Worm (Caenorhabditis elegans) whole organism, midembryonic: ENCODE measurements around the gene pri-1.

Source experiments
- T22C8.4 ChIP-seq: fragments of 200-800 bp; sonication (Bioruptor generic); IDR thresholded peaks from 2 replicates; pipeline ENCODE4 v1.3.6; 2022; ENCODE audit warnings: missing genetic modification characterization, missing compliant biosample characterization
- cog-1 ChIP-seq: sonication (generic microtip); optimal IDR thresholded peaks from 2 replicates; lab custom pipeline; 2016; ENCODE audit warnings: missing genetic modification characterization, missing compliant biosample characterization
- flt-1 ChIP-seq: fragments of 200-800 bp; sonication (Bioruptor generic); IDR thresholded peaks from 2 replicates; pipeline ENCODE4 v1.3.6; 2022; ENCODE audit warnings: missing genetic modification characterization, missing compliant biosample characterization
- klf-2 ChIP-seq: fragments of 200-800 bp; sonication (Bioruptor generic); conservative IDR thresholded peaks from 2 replicates; pipeline ENCODE4 v1.3.6; 2022; ENCODE audit warnings: missing genetic modification reagents, missing genetic modification characterization, missing compliant biosample characterization
- med-1 ChIP-seq: sonication (generic microtip); optimal IDR thresholded peaks from 2 replicates; lab custom pipeline; 2017; ENCODE audit warnings: missing genetic modification characterization, mild to moderate bottlenecking, missing compliant biosample characterization, antibody characterized with exemption, missing genetic modification reagents; ENCODE audit not compliant: insufficient read depth
- ref-1 ChIP-seq: fragments of 200-800 bp; sonication (Bioruptor generic); conservative IDR thresholded peaks from 2 replicates; pipeline ENCODE4 v1.3.6; 2022; ENCODE audit warnings: missing genetic modification reagents, missing genetic modification characterization, missing compliant biosample characterization
- tab-1 ChIP-seq: fragments of 200-800 bp; sonication (Bioruptor generic); IDR thresholded peaks from 2 replicates; pipeline ENCODE4 v1.3.6; 2022; ENCODE audit warnings: missing genetic modification characterization, missing compliant biosample characterization
- ztf-23 ChIP-seq: fragments of 200-800 bp; sonication (Bioruptor generic); IDR thresholded peaks from 2 replicates; pipeline ENCODE4 v1.3.6; 2022; ENCODE audit warnings: missing genetic modification reagents, missing genetic modification characterization, missing compliant biosample characterization
- ztf-29 ChIP-seq: fragments of 200-800 bp; sonication (Bioruptor generic); IDR thresholded peaks from 2 replicates; pipeline ENCODE4 v1.3.6; 2022; ENCODE audit warnings: missing genetic modification reagents, missing genetic modification characterization, missing compliant biosample characterization

The pri-1 gene

ce11 chrIII:9598168-9598567 lies 15.9 kb downstream of the pri-1 start, which contains the start of gene F58A4.1:
Gene F58A4.1 (plus strand): TSS chrIII:9598468.
- no peak for TF ChIP-seq ref-1 (GFP tag; lab: Robert Waterston, UW)
- no peak for TF ChIP-seq med-1

DNA sequence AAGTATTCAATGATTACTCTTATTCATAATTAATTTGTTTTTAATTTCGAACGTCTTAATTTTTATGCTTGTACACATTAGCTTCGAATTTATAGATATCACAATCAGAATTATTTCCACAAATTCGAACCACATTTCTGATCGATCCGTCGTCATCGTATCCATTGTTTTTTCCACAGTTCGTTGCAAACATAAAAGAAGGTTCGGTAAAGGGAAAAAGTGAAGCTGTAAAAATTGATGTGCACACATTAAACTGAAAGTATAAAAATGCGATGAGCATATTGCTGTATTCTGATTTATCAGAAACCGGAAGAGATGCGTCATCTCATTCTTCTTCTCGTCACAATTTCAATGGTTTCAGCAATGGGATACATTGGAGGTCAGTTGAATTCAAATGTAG lies 17.0 kb downstream of the pri-1 start, which contains the start of gene C48B4.12:
C48B4.12 (plus strand) TSS at position 301 of the 400 bp plus-strand sequence.
- TF ChIP-seq ref-1 (GFP tag; lab: Robert Waterston, UW) = no peak
- TF ChIP-seq T22C8.4 (GFP tag; lab: Robert Waterston, UW) = no peak
- no peak for TF ChIP-seq ztf-29 (GFP tag; lab: Robert Waterston, UW)
- TF ChIP-seq flt-1 (GFP tag; lab: Robert Waterston, UW) = no peak

ce11 chrIII:9595563-9595962 lies 18.5 kb downstream of the pri-1 start, which contains the start of gene rom-2:
Gene rom-2 (minus strand): TSS chrIII:9595663.
- no peak for TF ChIP-seq tab-1 (GFP tag; lab: Robert Waterston, UW)
- no peak for TF ChIP-seq ref-1 (GFP tag; lab: Robert Waterston, UW)
- TF ChIP-seq med-1 = no peak
- no peak for TF ChIP-seq ztf-23 (GFP tag; lab: Robert Waterston, UW)

DNA sequence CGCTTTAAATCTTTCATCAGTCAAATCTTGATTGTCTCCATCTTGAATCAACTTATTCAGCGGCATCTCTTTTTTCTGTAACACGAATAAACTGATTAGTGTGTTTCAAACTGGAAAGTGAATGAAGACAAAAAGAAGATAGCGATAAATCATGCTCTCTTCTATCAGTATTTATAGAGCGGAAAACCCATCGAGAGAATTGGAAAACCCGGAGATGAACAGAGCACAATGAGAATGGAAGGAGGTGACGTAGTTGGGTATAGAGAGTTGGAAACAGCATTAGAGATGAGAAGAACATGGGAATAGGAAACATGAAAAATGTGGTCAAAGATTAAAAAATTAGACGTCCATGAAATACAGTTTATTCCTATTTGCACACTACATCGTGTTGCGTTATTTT lies 22.0 kb downstream of the pri-1 start, which contains the start of gene acox-1.5:
acox-1.5 (minus strand) TSS at position 75 of the 400 bp plus-strand sequence.
- TF ChIP-seq ref-1 (GFP tag; lab: Robert Waterston, UW) (no peak), klf-2 (GFP tag; lab: Robert Waterston, UW) (no peak), ztf-23 (GFP tag; lab: Robert Waterston, UW) (no peak), T22C8.4 (GFP tag; lab: Robert Waterston, UW) (no peak), med-1 (no peak), flt-1 (GFP tag; lab: Robert Waterston, UW) (no peak), ztf-29 (GFP tag; lab: Robert Waterston, UW) (no peak), cog-1 (no peak), tab-1 (GFP tag; lab: Robert Waterston, UW) (no peak)

DNA sequence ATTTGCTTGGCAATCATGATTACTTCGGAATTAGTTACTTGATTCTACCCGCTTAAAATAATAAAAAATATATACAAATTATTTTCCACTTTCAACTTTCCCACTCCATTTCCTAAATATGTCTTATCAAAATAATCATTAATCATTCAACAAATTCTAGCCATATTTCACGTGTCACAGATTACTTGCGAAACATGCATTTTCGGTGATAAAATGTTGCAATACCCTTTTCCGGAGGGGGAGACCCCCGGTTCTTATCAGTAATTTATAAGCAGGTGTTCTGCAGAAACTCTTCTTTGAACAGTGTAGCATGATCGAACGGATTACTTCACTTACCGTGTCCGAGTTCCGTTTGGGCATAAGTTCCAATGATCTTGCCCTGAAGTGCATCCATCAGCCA lies 23.9 kb downstream of the pri-1 start:
- TF ChIP-seq T22C8.4 (GFP tag; lab: Robert Waterston, UW) (no peak), ref-1 (GFP tag; lab: Robert Waterston, UW) (no peak), flt-1 (GFP tag; lab: Robert Waterston, UW) (no peak), cog-1 (no peak), med-1 (no peak), ztf-23 (GFP tag; lab: Robert Waterston, UW) (no peak), tab-1 (GFP tag; lab: Robert Waterston, UW) (no peak), klf-2 (GFP tag; lab: Robert Waterston, UW) (no peak), ztf-29 (GFP tag; lab: Robert Waterston, UW) (no peak)

ce11 chrIII:9585314-9585713 lies 28.8 kb downstream of the pri-1 start:
- TF ChIP-seq T22C8.4 (GFP tag; lab: Robert Waterston, UW) = no peak
- no peak for TF ChIP-seq klf-2 (GFP tag; lab: Robert Waterston, UW)
- no peak for TF ChIP-seq ztf-23 (GFP tag; lab: Robert Waterston, UW)
- no peak for TF ChIP-seq ref-1 (GFP tag; lab: Robert Waterston, UW)
- no peak for TF ChIP-seq med-1
- no peak for TF ChIP-seq flt-1 (GFP tag; lab: Robert Waterston, UW)
- TF ChIP-seq tab-1 (GFP tag; lab: Robert Waterston, UW) = no peak

DNA sequence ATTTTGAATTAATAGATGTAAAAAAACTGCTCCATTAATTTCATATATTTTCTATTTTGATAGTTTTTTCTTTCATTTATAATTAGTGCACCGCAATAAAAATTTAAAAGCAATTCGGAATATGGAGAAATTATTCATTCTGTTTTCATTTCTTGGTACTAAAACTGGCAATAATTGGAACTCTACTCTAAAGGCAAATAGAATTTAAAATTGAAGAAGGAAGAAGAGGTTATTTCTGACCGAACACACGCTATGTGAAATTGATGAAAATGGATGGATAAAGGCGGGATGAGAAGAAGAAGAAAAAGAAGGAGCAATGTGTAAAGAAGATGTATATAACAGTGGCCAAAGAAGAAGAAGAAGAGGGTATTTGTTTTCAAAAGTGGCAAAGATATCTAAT lies 30.9 kb downstream of the pri-1 start:
- no peak for TF ChIP-seq flt-1 (GFP tag; lab: Robert Waterston, UW)
- no peak for TF ChIP-seq cog-1
- no peak for TF ChIP-seq ztf-29 (GFP tag; lab: Robert Waterston, UW)
- TF ChIP-seq ref-1 (GFP tag; lab: Robert Waterston, UW) = no peak
- TF ChIP-seq T22C8.4 (GFP tag; lab: Robert Waterston, UW) = no peak
- TF ChIP-seq ztf-23 (GFP tag; lab: Robert Waterston, UW) = no peak
- no peak for TF ChIP-seq med-1
- TF ChIP-seq tab-1 (GFP tag; lab: Robert Waterston, UW) = no peak
- no peak for TF ChIP-seq klf-2 (GFP tag; lab: Robert Waterston, UW)

- TF ChIP-seq klf-2 (GFP tag; lab: Robert Waterston, UW) (no peak), tab-1 (GFP tag; lab: Robert Waterston, UW) (no peak), ztf-23 (GFP tag; lab: Robert Waterston, UW) (no peak), med-1 (no peak), cog-1 (no peak), flt-1 (GFP tag; lab: Robert Waterston, UW) (no peak), ztf-29 (GFP tag; lab: Robert Waterston, UW) (no peak), ref-1 (GFP tag; lab: Robert Waterston, UW) (no peak)
These were observed 31.8 kb downstream of the pri-1 start, which contains the start of gene C48B4.3 for ce11 chrIII:9582240-9582639. Gene C48B4.3 (minus strand): TSS chrIII:9582388.

DNA sequence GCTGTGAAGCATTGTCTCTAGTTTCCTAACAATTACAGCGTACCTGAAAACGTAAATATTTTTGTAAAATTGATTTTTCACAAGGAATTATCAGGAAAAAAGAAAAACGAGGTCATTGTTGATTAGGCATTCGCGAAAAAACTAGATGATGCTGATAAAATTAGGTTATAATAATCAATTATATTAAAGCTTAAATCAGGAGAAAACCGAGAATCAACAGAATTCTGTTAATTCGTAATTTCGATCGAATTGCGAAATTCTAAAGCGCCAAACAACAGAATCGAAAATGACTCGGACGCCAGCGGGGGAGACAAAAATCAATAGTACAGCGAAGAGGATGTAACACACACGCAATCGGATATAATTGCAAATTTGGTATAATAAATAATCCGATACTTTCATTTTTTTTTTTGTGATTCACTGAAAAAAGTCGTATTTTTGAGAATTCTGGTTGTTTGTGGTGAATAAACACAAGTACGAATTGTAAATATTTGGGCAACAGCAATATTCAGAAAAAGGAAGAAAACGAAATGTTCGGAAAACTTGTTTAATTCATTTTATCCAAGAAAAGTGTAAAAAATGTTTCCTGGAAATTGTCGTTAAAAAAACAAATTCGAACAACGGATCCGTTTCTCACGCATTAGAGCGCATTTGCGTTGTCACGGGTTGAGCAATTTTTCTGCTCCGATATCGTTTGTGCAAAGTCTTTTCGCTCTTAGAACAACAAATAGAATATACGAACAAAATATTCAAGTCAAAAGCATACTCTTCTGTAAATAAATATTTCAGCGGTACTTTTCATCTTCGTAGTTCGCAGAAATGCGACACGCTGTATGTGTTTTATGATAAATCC lies 33.8 kb downstream of the pri-1 start, which contains the start of gene ced-7:
ced-7 (minus strand) TSS at position 51 of the 853 bp plus-strand sequence.
- TF ChIP-seq flt-1 (GFP tag; lab: Robert Waterston, UW) (no peak), ztf-29 (GFP tag; lab: Robert Waterston, UW) (no peak), tab-1 (GFP tag; lab: Robert Waterston, UW) (no peak), med-1 (no peak)

DNA sequence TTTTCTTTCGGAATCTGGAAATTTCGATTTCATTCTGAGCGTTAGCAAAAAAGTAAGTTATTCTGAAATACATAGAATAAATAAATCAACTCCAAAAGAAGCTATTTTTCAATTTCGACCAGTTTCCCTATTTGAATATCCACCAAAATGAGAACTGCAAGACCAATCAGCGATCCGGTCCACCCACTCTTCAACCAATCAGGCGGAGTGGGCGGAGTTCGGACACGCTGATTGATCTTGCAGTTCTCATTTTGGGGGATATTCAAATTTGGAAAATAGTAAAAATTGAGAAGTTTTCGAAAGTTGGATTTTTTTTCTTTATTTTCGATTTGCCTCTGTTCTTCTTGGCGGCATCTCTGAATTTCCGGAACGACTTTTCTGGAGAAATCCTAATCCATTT lies 43.2 kb downstream of the pri-1 start:
- no peak for TF ChIP-seq ztf-29 (GFP tag; lab: Robert Waterston, UW)
- no peak for TF ChIP-seq flt-1 (GFP tag; lab: Robert Waterston, UW)
